Worm (Caenorhabditis elegans) whole organism, L3 larva: ENCODE data around the gene str-30.

ENCODE experiments used
- ceh-28 ChIP-seq: fragments of 150-350 bp; optimal IDR thresholded peaks from 2 replicates; lab custom pipeline; 2014; ENCODE audit warnings: missing biosample characterization, missing genetic modification reagents, missing genetic modification characterization
- egl-27 ChIP-seq: sonication (generic microtip); optimal IDR thresholded peaks from 4 replicates; lab custom pipeline; 2017; ENCODE audit warnings: missing biosample characterization, missing genetic modification reagents, missing genetic modification characterization
- fkh-10 ChIP-seq: sonication (generic microtip); optimal IDR thresholded peaks from 2 replicates; lab custom pipeline; 2017; ENCODE audit warnings: missing biosample characterization, missing genetic modification reagents, missing genetic modification characterization
- mdl-1 ChIP-seq: fragments of 150-350 bp; optimal IDR thresholded peaks from 2 replicates; lab custom pipeline; 2014; ENCODE audit warnings: missing biosample characterization, missing genetic modification characterization
- nhr-76 ChIP-seq: fragments of 150-350 bp; sonication (generic microtip); optimal IDR thresholded peaks from 5 replicates; lab custom pipeline; 2014; ENCODE audit warnings: missing biosample characterization, missing genetic modification characterization
- nhr-77 ChIP-seq: fragments of 150-350 bp; optimal IDR thresholded peaks from 2 replicates; lab custom pipeline; 2014; ENCODE audit warnings: missing biosample characterization, missing genetic modification characterization
- unc-39 ChIP-seq: sonication (generic microtip); optimal IDR thresholded peaks from 4 replicates; lab custom pipeline; 2017; ENCODE audit warnings: missing biosample characterization, missing genetic modification characterization
- unc-62 ChIP-seq: fragments of 150-350 bp; sonication (generic microtip); optimal IDR thresholded peaks from 4 replicates; lab custom pipeline; 2014; ENCODE audit warnings: missing biosample characterization, missing genetic modification reagents, missing genetic modification characterization

DNA sequence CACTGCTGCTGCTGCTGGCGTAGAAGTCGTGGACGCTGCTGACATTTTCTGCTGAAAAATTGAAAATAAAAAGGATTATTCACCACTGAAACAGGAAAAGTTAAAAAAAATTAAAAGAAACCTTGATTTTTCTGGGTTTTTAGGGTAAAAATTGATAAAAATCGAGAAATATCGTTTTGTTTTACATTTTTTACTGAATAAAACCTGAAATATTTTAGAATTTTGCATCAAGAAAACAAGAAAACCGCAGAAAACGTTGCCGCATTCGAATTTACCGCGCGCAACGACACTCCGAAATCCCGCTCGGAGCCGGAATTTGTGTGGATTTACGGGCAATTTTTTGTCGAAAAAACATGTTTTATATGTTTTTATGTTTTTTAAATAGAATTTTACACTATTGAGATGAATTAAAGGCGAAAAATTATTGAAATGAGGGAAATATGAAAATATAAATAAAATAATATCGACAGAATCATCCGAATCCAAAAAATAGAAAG, 34.6 kb downstream of the str-30 start, which contains the start of gene chk-1:
- TF ChIP-seq nhr-77 (tag; lab: Kevin White, UChicago) (no peak), mdl-1 (no peak), unc-39 (tag; lab: Kevin White, UChicago) (no peak), fkh-10 (GFP tag; lab: Kevin White, UChicago) (peak; percentile 15), egl-27 (tag; lab: Kevin White, UChicago) (no peak), unc-62 (GFP tag; lab: Kevin White, UChicago) (no peak), ceh-28 (no peak), nhr-76 (tag; lab: Kevin White, UChicago) (no peak)
